Worm (Caenorhabditis elegans) whole organism, young adult: ENCODE results near the gene vha-1.

Experiments
- K11D2.4 ChIP-seq: fragments of 200-800 bp; sonication (Bioruptor generic); IDR thresholded peaks from 2 replicates; pipeline ENCODE4 v1.3.6; 2022; ENCODE audit warnings: missing genetic modification reagents, missing genetic modification characterization, missing compliant biosample characterization
- ama-1 ChIP-seq, 3 experiments: fragments of 150-350 bp in 1 of 3; sonication (generic microtip) in 2 of 3; optimal IDR thresholded peaks; 2 replicates each; lab custom pipeline; 2014 to 2018; ENCODE audit warnings: missing biosample characterization in 2 of 3, missing genetic modification characterization in 2 of 3, missing genetic modification reagents in 2 of 3
- dpl-1 ChIP-seq: fragments of 150-350 bp; optimal IDR thresholded peaks from 2 replicates; lab custom pipeline; 2014; ENCODE audit warnings: missing biosample characterization, missing genetic modification reagents, missing genetic modification characterization
- egl-18 ChIP-seq: fragments of 200-800 bp; sonication (Bioruptor generic); IDR thresholded peaks from 2 replicates; pipeline ENCODE4 v1.3.6; 2022; ENCODE audit warnings: missing genetic modification reagents, missing genetic modification characterization, missing compliant biosample characterization
- ekl-4 ChIP-seq: fragments of 200-800 bp; sonication (Bioruptor generic); IDR thresholded peaks from 2 replicates; pipeline ENCODE4 v1.3.6; 2022; ENCODE audit warnings: missing genetic modification reagents, missing genetic modification characterization, missing compliant biosample characterization
- lin-35 ChIP-seq, 3 experiments: fragments of 150-350 bp in 2 of 3; sonication (generic microtip) in 1 of 3; optimal IDR thresholded peaks; 2 replicates each; lab custom pipeline; 2014 to 2018; ENCODE audit warnings: missing biosample characterization in 3 of 3, missing genetic modification characterization in 3 of 3, missing genetic modification reagents in 3 of 3
- lin-54 ChIP-seq: fragments of 200-800 bp; sonication (Bioruptor generic); optimal IDR thresholded peaks from 2 replicates; lab custom pipeline; 2018; ENCODE audit warnings: mild to moderate bottlenecking, missing genetic modification characterization, missing compliant biosample characterization
- nfya-1 ChIP-seq: sonication (generic microtip); optimal IDR thresholded peaks from 2 replicates; lab custom pipeline; 2017; ENCODE audit warnings: antibody characterized with exemption, missing compliant biosample characterization, missing genetic modification characterization, borderline replicate concordance; ENCODE audit not compliant: insufficient read depth
- pha-4 ChIP-seq: fragments of 150-350 bp; sonication (generic microtip); optimal IDR thresholded peaks from 2 replicates; lab custom pipeline; 2014; ENCODE audit warnings: missing biosample characterization, missing genetic modification reagents, missing genetic modification characterization
- snpc-4 ChIP-seq, 5 experiments: fragments of 150-350 bp in 1 of 5; sonication (generic microtip) in 4 of 5; optimal IDR thresholded peaks; 2 replicates each; lab custom pipeline; 2014 to 2018; ENCODE audit warnings: missing genetic modification characterization in 5 of 5, missing biosample characterization in 3 of 5, antibody characterized with exemption in 2 of 5, mild to moderate bottlenecking in 2 of 5, missing compliant biosample characterization in 2 of 5, missing genotype in 2 of 5, moderate library complexity in 2 of 5, missing genetic modification reagents in 1 of 5
- sptf-2 ChIP-seq: fragments of 200-800 bp; sonication (Bioruptor generic); optimal IDR thresholded peaks from 2 replicates; lab custom pipeline; 2018; ENCODE audit warnings: mild to moderate bottlenecking, missing genetic modification characterization, missing compliant biosample characterization
- ztf-22 ChIP-seq: fragments of 200-800 bp; sonication (Bioruptor generic); optimal IDR thresholded peaks from 2 replicates; lab custom pipeline; 2018; ENCODE audit warnings: mild to moderate bottlenecking, missing genetic modification characterization, moderate library complexity, missing compliant biosample characterization

ce11 chrIII:9770590-9770989 is 10.5 kb upstream of the vha-1 start:
- TF ChIP-seq lin-35 (GFP tag; optimal IDR thresholded peaks at IDR 0.05; lab: Kevin White, UChicago), result no peak
- TF ChIP-seq lin-54, result no peak
- no peak for TF ChIP-seq ama-1 (optimal IDR thresholded peaks at IDR 0.05; lab: Kevin White, UChicago)
- TF ChIP-seq ama-1 (GFP tag; optimal IDR thresholded peaks at IDR 0.05; lab: Kevin White, UChicago), result no peak
- TF ChIP-seq nfya-1 (tag; lab: Kevin White, UChicago), result no peak
- TF ChIP-seq ztf-22 (GFP tag; lab: Kevin White, UChicago), result no peak
- no peak for TF ChIP-seq snpc-4 (GFP tag; optimal IDR thresholded peaks at IDR 0.05; lab: Kevin White, UChicago)
- TF ChIP-seq snpc-4 (tag; optimal IDR thresholded peaks at IDR 0.05; lab: Kevin White, UChicago), result no peak
- TF ChIP-seq K11D2.4, result no peak
- TF ChIP-seq pha-4 (tag; lab: Kevin White, UChicago), result no peak
- no peak for TF ChIP-seq egl-18 (GFP tag; lab: Robert Waterston, UW)
- TF ChIP-seq ekl-4 (GFP tag; lab: Robert Waterston, UW), result no peak
- no peak for TF ChIP-seq dpl-1 (GFP tag; lab: Kevin White, UChicago)
- no peak for TF ChIP-seq sptf-2 (GFP tag; lab: Kevin White, UChicago)
